Fruit fly (Drosophila melanogaster) whole organism, embryonic: Measurements from ENCODE around the gene dmrt93B.

Experiments used
- ATbp ChIP-seq: fragments of 200-800 bp; sonication (Bioruptor generic); optimal IDR thresholded peaks from 2 replicates; lab custom pipeline; 2017; ENCODE audit warnings: missing biosample characterization, mild to moderate bottlenecking, missing genetic modification characterization, missing genetic modification reagents
- Aef1 ChIP-seq: fragments of 200-800 bp; sonication (Bioruptor generic); IDR thresholded peaks from 3 replicates; pipeline ENCODE4 v1.3.6; 2022; ENCODE audit warnings: missing biosample characterization, missing genetic modification characterization
- CG10565 ChIP-seq: fragments of 200-800 bp; sonication (Bioruptor generic); optimal IDR thresholded peaks from 3 replicates; lab custom pipeline; 2016; ENCODE audit warnings: missing biosample characterization, mild to moderate bottlenecking, missing genetic modification characterization
- CG11093 ChIP-seq: fragments of 200-800 bp; sonication (Bioruptor generic); IDR thresholded peaks from 3 replicates; pipeline ENCODE4 v1.3.6; 2022; ENCODE audit warnings: missing biosample characterization, missing genetic modification characterization
- CG1233 ChIP-seq: fragments of 200-800 bp; sonication (Bioruptor generic); optimal IDR thresholded peaks from 4 replicates; lab custom pipeline; 2018; ENCODE audit warnings: missing biosample characterization, mild to moderate bottlenecking, missing genetic modification characterization
- CG13775 ChIP-seq: fragments of 200-800 bp; sonication (Bioruptor generic); optimal IDR thresholded peaks from 3 replicates; lab custom pipeline; 2017; ENCODE audit warnings: missing biosample characterization, mild to moderate bottlenecking, missing genetic modification characterization
- CG14050 ChIP-seq: fragments of 200-800 bp; sonication (Bioruptor generic); IDR thresholded peaks from 3 replicates; pipeline ENCODE4 v1.3.6; 2022; ENCODE audit warnings: missing biosample characterization, missing genetic modification characterization
- CG14441 ChIP-seq: fragments of 200-800 bp; sonication (Bioruptor generic); IDR thresholded peaks from 2 replicates; pipeline ENCODE4 v1.3.6; 2022; ENCODE audit warnings: missing biosample characterization, missing genetic modification characterization
- CG15479 ChIP-seq: fragments of 200-800 bp; sonication (Bioruptor generic); optimal IDR thresholded peaks from 3 replicates; lab custom pipeline; 2019; ENCODE audit warnings: missing biosample characterization, mild to moderate bottlenecking, missing genetic modification characterization, moderate library complexity
- CG16815 ChIP-seq: fragments of 200-800 bp; sonication (Bioruptor generic); optimal IDR thresholded peaks from 3 replicates; lab custom pipeline; 2017; ENCODE audit warnings: missing biosample characterization, mild to moderate bottlenecking, missing genetic modification characterization
- CG17359 ChIP-seq: fragments of 200-800 bp; sonication (Bioruptor generic); optimal IDR thresholded peaks from 3 replicates; lab custom pipeline; 2018; ENCODE audit warnings: missing biosample characterization, mild to moderate bottlenecking, missing genetic modification characterization, moderate library complexity
- CG17829 ChIP-seq: fragments of 200-800 bp; optimal IDR thresholded peaks from 2 replicates; lab custom pipeline; 2019; ENCODE audit warnings: missing biosample characterization, mild to moderate bottlenecking, missing genetic modification characterization, moderate library complexity
- CG2199 ChIP-seq: fragments of 200-800 bp; sonication (Bioruptor generic); IDR thresholded peaks from 3 replicates; pipeline ENCODE4 v1.3.6; 2022; ENCODE audit warnings: missing biosample characterization, missing genetic modification characterization
- CG2202 ChIP-seq: fragments of 200-800 bp; sonication (Bioruptor generic); optimal IDR thresholded peaks from 2 replicates; lab custom pipeline; 2018; ENCODE audit warnings: missing biosample characterization, mild to moderate bottlenecking, missing genetic modification characterization
- CG33557 ChIP-seq: fragments of 200-800 bp; sonication (Bioruptor generic); optimal IDR thresholded peaks from 2 replicates; lab custom pipeline; 2019; ENCODE audit warnings: missing biosample characterization, mild to moderate bottlenecking, missing genetic modification characterization, moderate library complexity
- CG34422 ChIP-seq: fragments of 200-800 bp; sonication (Bioruptor generic); IDR thresholded peaks from 3 replicates; pipeline ENCODE4 v1.3.6; 2022; ENCODE audit warnings: missing biosample characterization, missing genetic modification characterization
- CG4404 ChIP-seq: fragments of 200-800 bp; sonication (Bioruptor generic); IDR thresholded peaks from 2 replicates; pipeline ENCODE4 v1.3.6; 2022; ENCODE audit warnings: missing biosample characterization, missing genetic modification characterization
- CG4707 ChIP-seq: fragments of 200-800 bp; sonication (Bioruptor generic); optimal IDR thresholded peaks from 2 replicates; lab custom pipeline; 2018; ENCODE audit warnings: missing biosample characterization, mild to moderate bottlenecking, missing genetic modification characterization, moderate library complexity
- CG5180 ChIP-seq: fragments of 200-800 bp; sonication (Bioruptor generic); optimal IDR thresholded peaks from 3 replicates; lab custom pipeline; 2017; ENCODE audit warnings: missing biosample characterization, missing genetic modification characterization, mild to moderate bottlenecking, moderate library complexity, missing genetic modification reagents
- CG9609 ChIP-seq: fragments of 200-800 bp; sonication (Bioruptor generic); optimal IDR thresholded peaks from 3 replicates; lab custom pipeline; 2016; ENCODE audit warnings: missing biosample characterization, missing genetic modification characterization
- CrebB ChIP-seq: fragments of 200-800 bp; sonication (Bioruptor generic); optimal IDR thresholded peaks from 3 replicates; lab custom pipeline; 2018; ENCODE audit warnings: missing biosample characterization, mild to moderate bottlenecking, missing genetic modification characterization
- ERR ChIP-seq: fragments of 200-800 bp; sonication (Bioruptor generic); optimal IDR thresholded peaks from 2 replicates; lab custom pipeline; 2016; ENCODE audit warnings: missing biosample characterization, missing genetic modification characterization
- Hr39 ChIP-seq: fragments of >200 bp; optimal IDR thresholded peaks from 2 replicates; lab custom pipeline; 2017
- Hr78 ChIP-seq, 2 experiments: fragments of 200-800 bp in 1 of 2; fragments of >200 bp in 1 of 2; sonication (Bioruptor generic) in 1 of 2; optimal IDR thresholded peaks; 2 replicates each; lab custom pipeline; 2017 to 2019; ENCODE audit warnings: missing biosample characterization in 2 of 2, missing genetic modification characterization in 2 of 2, mild to moderate bottlenecking in 1 of 2, moderate library complexity in 1 of 2
- Six4 ChIP-seq: fragments of 200-800 bp; sonication (Bioruptor generic); optimal IDR thresholded peaks from 2 replicates; lab custom pipeline; 2016; ENCODE audit warnings: missing biosample characterization, missing genetic modification characterization
- Taf1 ChIP-seq: fragments of 200-800 bp; sonication (Bioruptor generic); IDR thresholded peaks from 2 replicates; pipeline ENCODE4 v1.3.6; 2022; ENCODE audit warnings: missing biosample characterization, missing genetic modification characterization
- amos ChIP-seq: fragments of 200-800 bp; sonication (Bioruptor generic); IDR thresholded peaks from 2 replicates; pipeline ENCODE4 v1.3.6; 2022; ENCODE audit warnings: missing biosample characterization, missing genetic modification characterization; ENCODE audit not compliant: partially characterized antibody
- aop ChIP-seq: fragments of 200-800 bp; sonication (Bioruptor generic); IDR thresholded peaks from 2 replicates; pipeline ENCODE4 v1.3.6; 2022; ENCODE audit warnings: missing biosample characterization, missing genetic modification characterization
- bsh ChIP-seq, 2 experiments: fragments of 200-800 bp; sonication (Bioruptor generic); optimal IDR thresholded peaks; 2 replicates each; lab custom pipeline; 2017 to 2018; ENCODE audit warnings: mild to moderate bottlenecking in 2 of 2, missing biosample characterization in 2 of 2, missing genetic modification characterization in 2 of 2, moderate library complexity in 1 of 2
- cas ChIP-seq: fragments of 200-800 bp; sonication (Bioruptor generic); IDR thresholded peaks from 2 replicates; pipeline ENCODE4 v1.3.6; 2022; ENCODE audit warnings: missing biosample characterization, missing genetic modification characterization
- dysf ChIP-seq: fragments of 200-800 bp; sonication (Bioruptor generic); IDR thresholded peaks from 3 replicates; pipeline ENCODE4 v1.3.6; 2022; ENCODE audit warnings: missing biosample characterization, missing genetic modification characterization
- en ChIP-seq: fragments of 200-800 bp; sonication (Bioruptor generic); optimal IDR thresholded peaks from 2 replicates; lab custom pipeline; 2016; ENCODE audit warnings: missing biosample characterization, missing genetic modification characterization
- eve ChIP-seq, 2 experiments: fragments of >200 bp; optimal IDR thresholded peaks; 2 replicates each; lab custom pipeline; 2017; ENCODE audit warnings: missing biosample characterization in 2 of 2, missing genetic modification characterization in 2 of 2
- eyg ChIP-seq: fragments of 200-800 bp; sonication (Bioruptor generic); optimal IDR thresholded peaks from 3 replicates; lab custom pipeline; 2016; ENCODE audit warnings: missing biosample characterization, missing genetic modification characterization
- fd3F ChIP-seq: fragments of 200-800 bp; sonication (Bioruptor generic); optimal IDR thresholded peaks from 2 replicates; lab custom pipeline; 2018; ENCODE audit warnings: missing biosample characterization, mild to moderate bottlenecking, missing genetic modification characterization, moderate library complexity
- ftz-f1 ChIP-seq: fragments of 200-800 bp; sonication (Bioruptor generic); optimal IDR thresholded peaks from 2 replicates; lab custom pipeline; 2016; ENCODE audit warnings: missing biosample characterization, missing genetic modification characterization
- nerfin-2 ChIP-seq: fragments of 200-800 bp; sonication (Bioruptor generic); IDR thresholded peaks from 2 replicates; pipeline ENCODE4 v1.3.6; 2022; ENCODE audit warnings: missing biosample characterization, missing genetic modification characterization; ENCODE audit not compliant: partially characterized antibody
- oc ChIP-seq: fragments of 200-800 bp; sonication (Bioruptor generic); optimal IDR thresholded peaks from 2 replicates; lab custom pipeline; 2018; ENCODE audit warnings: missing biosample characterization, mild to moderate bottlenecking, missing genetic modification characterization, moderate library complexity
- otp ChIP-seq: fragments of 200-800 bp; sonication (Bioruptor generic); IDR thresholded peaks from 3 replicates; pipeline ENCODE4, ENCODE4 v1.3.6; 2022; ENCODE audit warnings: missing biosample characterization, missing genetic modification characterization
- p53 ChIP-seq: fragments of 200-800 bp; sonication (Bioruptor generic); optimal IDR thresholded peaks from 2 replicates; lab custom pipeline; 2016; ENCODE audit warnings: missing biosample characterization, missing genetic modification characterization
- pan ChIP-seq, 4 experiments: fragments of >200 bp in 3 of 4; fragments of 200-800 bp in 1 of 4; sonication (Bioruptor generic) in 1 of 4; optimal IDR thresholded peaks in 3 of 4; IDR thresholded peaks in 1 of 4; 2 replicates each; pipeline versions ENCODE4 v1.3.6 to Lab custom; 2017 to 2022; ENCODE audit warnings: missing biosample characterization in 2 of 4, missing genetic modification characterization in 2 of 4, mixed read lengths in 1 of 4
- pb ChIP-seq: fragments of 200-800 bp; sonication (Bioruptor generic); optimal IDR thresholded peaks from 3 replicates; lab custom pipeline; 2016; ENCODE audit warnings: missing biosample characterization, missing genetic modification characterization
- repo ChIP-seq: fragments of 200-800 bp; sonication (Bioruptor generic); optimal IDR thresholded peaks from 2 replicates; lab custom pipeline; 2016; ENCODE audit warnings: missing biosample characterization, missing genetic modification characterization
- rib ChIP-seq: fragments of 200-800 bp; sonication (Bioruptor generic); IDR thresholded peaks from 2 replicates; pipeline ENCODE4 v1.3.6; 2022; ENCODE audit warnings: missing biosample characterization, missing genetic modification characterization
- sens ChIP-seq: fragments of 200-800 bp; sonication (Bioruptor generic); peaks from one replicate; lab custom pipeline; 2016; ENCODE audit warnings: missing biosample characterization, missing genetic modification characterization
- sr ChIP-seq: fragments of 200-800 bp; sonication (Bioruptor generic); IDR thresholded peaks from 3 replicates; pipeline ENCODE4 v1.3.6; 2022; ENCODE audit warnings: missing biosample characterization, missing genetic modification characterization
- sug ChIP-seq: fragments of 200-800 bp; optimal IDR thresholded peaks from 2 replicates; lab custom pipeline; 2019; ENCODE audit warnings: missing biosample characterization, mild to moderate bottlenecking, missing genetic modification characterization, moderate library complexity
- tgo ChIP-seq: fragments of 200-800 bp; sonication (Bioruptor generic); IDR thresholded peaks from 3 replicates; pipeline ENCODE4 v1.3.6; 2022; ENCODE audit warnings: missing biosample characterization, missing genetic modification characterization
- tup ChIP-seq: fragments of 200-800 bp; sonication (Bioruptor generic); optimal IDR thresholded peaks from 2 replicates; lab custom pipeline; 2016; ENCODE audit warnings: missing biosample characterization, mild to moderate bottlenecking, missing genetic modification characterization, moderate library complexity

dmrt93B gene

DNA sequence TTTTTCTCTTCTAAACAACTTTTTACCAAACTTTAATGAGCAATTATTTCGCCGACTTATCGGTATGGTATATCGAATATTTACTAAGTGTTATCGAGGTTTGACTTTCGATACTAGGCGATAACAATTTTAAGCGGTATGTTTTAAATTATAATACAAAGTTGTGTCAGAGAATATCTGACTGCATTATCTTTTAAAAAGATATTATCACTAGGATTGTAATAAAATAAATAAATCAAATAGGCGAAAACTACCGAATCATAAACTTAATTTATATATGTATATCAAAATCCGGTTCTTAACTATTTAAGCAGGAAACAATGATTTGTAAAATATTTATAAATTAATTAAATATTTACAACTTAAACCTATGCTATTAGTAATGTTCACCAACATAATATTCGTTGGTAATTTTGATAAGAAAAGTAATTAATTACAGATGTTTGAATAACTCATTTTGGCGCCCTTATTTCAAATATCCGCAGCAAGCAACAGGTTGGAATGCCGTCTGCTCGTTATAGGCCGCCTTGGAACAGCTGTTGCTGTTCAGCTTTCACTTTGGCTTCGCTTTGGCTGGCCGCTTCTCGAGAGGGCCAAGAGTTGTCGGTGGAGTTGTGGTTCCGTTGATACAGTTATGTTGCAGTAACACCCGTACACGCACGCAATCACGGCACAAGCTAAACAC is 34.2 kb downstream of the dmrt93B start, which contains the start of the genes Sec15 and rtet (continued):
- TF ChIP-seq CG16815 (GFP tag; lab: Kevin White, UChicago) (peak; percentile 29), ERR (GFP tag; lab: Kevin White, UChicago) (no peak), CG14050 (GFP tag; lab: Robert Waterston, UW) (peak; percentile 13; the same call in 1 of the 3 replicates), otp (GFP tag; lab: Robert Waterston, UW) (peak; percentile 32; the same call in 1 of the 3 replicates), tup (GFP tag; lab: Kevin White, UChicago) (no peak), eve (GFP tag; optimal IDR thresholded peaks at IDR 0.05; lab: Kevin White, UChicago) (no peak), Hr39 (lab: Kevin White, UChicago) (no peak), tgo (peak; percentile 51; the same call in 1 of the 3 replicates), CG17359 (tag; lab: Kevin White, UChicago) (peak; percentile 63), ATbp (GFP tag; lab: Kevin White, UChicago) (no peak), CrebB (no peak), Six4 (peak; percentile 12), en (GFP tag; lab: Kevin White, UChicago) (no peak), CG13775 (peak; percentile 88), CG5180 (GFP tag; lab: Kevin White, UChicago) (no peak), fd3F (GFP tag; lab: Kevin White, UChicago) (no peak), CG2202 (tag; lab: Kevin White, UChicago) (no peak), CG14441 (peak; percentile 58), CG34422 (GFP tag; lab: Robert Waterston, UW) (peak; percentile 30; the same call in 2 of the 3 replicates), CG2199 (no peak), amos (GFP tag; lab: Robert Waterston, UW) (peak; percentile 40; the same call in 1 of the 2 replicates), CG4404 (no peak), rib (GFP tag; lab: Robert Waterston, UW) (no peak), CG9609 (peak; percentile 33), CG33557 (peak; percentile 44), pb (GFP tag; lab: Kevin White, UChicago) (no peak), CG10565 (GFP tag; lab: Kevin White, UChicago) (no peak), sr (GFP tag; lab: Robert Waterston, UW) (0 out of 3 replicates have a peak, but pooled peaks have one; percentile 22), bsh (GFP tag; optimal IDR thresholded peaks at IDR 0.05; lab: Kevin White, UChicago) (peak in 1 of 2 experiments; percentile 67), sug (tag; lab: Kevin White, UChicago) (peak; percentile 54), repo (GFP tag; lab: Kevin White, UChicago) (no peak), Hr78 (GFP tag; optimal IDR thresholded peaks at IDR 0.05; lab: Kevin White, UChicago) (no peak), pan (optimal IDR thresholded peaks at IDR 0.05; lab: Kevin White, UChicago) (no peak), pan (GFP tag; optimal IDR thresholded peaks at IDR 0.05 in 1 of 2, IDR thresholded peaks at IDR 0.05 in 1 of 2) (peak in 1 of 2 experiments; percentile 54), sens (GFP tag; lab: Kevin White, UChicago) (peak; percentile 84), eyg (GFP tag; lab: Kevin White, UChicago) (no peak), p53 (GFP tag; lab: Kevin White, UChicago) (no peak), CG1233 (peak; percentile 44), ftz-f1 (GFP tag; lab: Kevin White, UChicago) (no peak), CG11093 (GFP tag; lab: Robert Waterston, UW) (no peak), CG15479 (no peak), CG4707 (GFP tag; lab: Kevin White, UChicago) (no peak), dysf (peak; percentile 66), oc (tag; lab: Kevin White, UChicago) (no peak), aop (GFP tag; lab: Robert Waterston, UW) (no peak), cas (GFP tag; lab: Robert Waterston, UW) (no peak), Aef1 (GFP tag; lab: Robert Waterston, UW) (no peak), Taf1 (GFP tag; lab: Robert Waterston, UW) (no peak), CG17829 (tag; lab: Kevin White, UChicago) (peak; percentile 67), nerfin-2 (GFP tag; lab: Robert Waterston, UW) (peak; percentile 66)
